Fruit fly (Drosophila melanogaster) whole organism, embryonic: ENCODE measurements around the gene CG9444.

Experiments used
- Adf1 ChIP-seq: fragments of 200-800 bp; sonication (Bioruptor generic); IDR thresholded peaks from 2 replicates; pipeline ENCODE4 v1.3.6; 2022; ENCODE audit warnings: missing biosample characterization, missing genetic modification characterization
- CG11093 ChIP-seq: fragments of 200-800 bp; sonication (Bioruptor generic); IDR thresholded peaks from 3 replicates; pipeline ENCODE4 v1.3.6; 2022; ENCODE audit warnings: missing biosample characterization, missing genetic modification characterization
- CG11504 ChIP-seq: fragments of 200-800 bp; sonication (Bioruptor generic); optimal IDR thresholded peaks from 3 replicates; lab custom pipeline; 2019; ENCODE audit warnings: missing biosample characterization, mild to moderate bottlenecking, missing genetic modification characterization, moderate library complexity
- CG15269 ChIP-seq: fragments of 200-800 bp; sonication (Bioruptor generic); optimal IDR thresholded peaks from 2 replicates; lab custom pipeline; 2018; ENCODE audit warnings: missing biosample characterization, mild to moderate bottlenecking, missing genetic modification characterization, moderate library complexity
- CG15479 ChIP-seq: fragments of 200-800 bp; sonication (Bioruptor generic); optimal IDR thresholded peaks from 3 replicates; lab custom pipeline; 2019; ENCODE audit warnings: missing biosample characterization, mild to moderate bottlenecking, missing genetic modification characterization, moderate library complexity
- CG17359 ChIP-seq: fragments of 200-800 bp; sonication (Bioruptor generic); optimal IDR thresholded peaks from 3 replicates; lab custom pipeline; 2018; ENCODE audit warnings: missing biosample characterization, mild to moderate bottlenecking, missing genetic modification characterization, moderate library complexity
- CG17361 ChIP-seq: fragments of 200-800 bp; sonication (Bioruptor generic); IDR thresholded peaks from 3 replicates; pipeline ENCODE4 v1.3.6; 2022; ENCODE audit warnings: missing biosample characterization, missing genetic modification characterization
- CG2678 ChIP-seq: fragments of 200-800 bp; sonication (Bioruptor generic); optimal IDR thresholded peaks from 3 replicates; lab custom pipeline; 2019; ENCODE audit warnings: missing biosample characterization, mild to moderate bottlenecking, missing genetic modification characterization, moderate library complexity
- CG33213 ChIP-seq: fragments of 200-800 bp; sonication (Bioruptor generic); optimal IDR thresholded peaks from 3 replicates; lab custom pipeline; 2016; ENCODE audit warnings: missing biosample characterization, missing genetic modification characterization
- CG42726 ChIP-seq: fragments of 200-800 bp; sonication (Bioruptor generic); IDR thresholded peaks from 2 replicates; pipeline ENCODE4 v1.3.6; 2022; ENCODE audit warnings: missing biosample characterization, missing genetic modification characterization; ENCODE audit not compliant: partially characterized antibody
- CG6683 ChIP-seq: fragments of 200-800 bp; sonication (Bioruptor generic); optimal IDR thresholded peaks from 2 replicates; lab custom pipeline; 2017; ENCODE audit warnings: missing biosample characterization, mild to moderate bottlenecking, missing genetic modification characterization, missing genetic modification reagents
- CG8765 ChIP-seq: fragments of 200-800 bp; sonication (Bioruptor generic); IDR thresholded peaks from 2 replicates; pipeline ENCODE4 v1.3.6; 2022; ENCODE audit warnings: missing biosample characterization, missing genetic modification characterization
- CG8944 ChIP-seq: fragments of 200-800 bp; sonication (Bioruptor generic); optimal IDR thresholded peaks from 3 replicates; lab custom pipeline; 2016; ENCODE audit warnings: missing biosample characterization, missing genetic modification characterization
- CG9797 ChIP-seq: fragments of 200-800 bp; sonication (Bioruptor generic); optimal IDR thresholded peaks from 3 replicates; lab custom pipeline; 2018; ENCODE audit warnings: missing biosample characterization, mild to moderate bottlenecking, missing genetic modification characterization
- CHES-1-like ChIP-seq: fragments of 200-800 bp; sonication (Bioruptor generic); optimal IDR thresholded peaks from 2 replicates; lab custom pipeline; 2016; ENCODE audit warnings: missing biosample characterization, missing genetic modification characterization
- CrebB ChIP-seq: fragments of 200-800 bp; sonication (Bioruptor generic); optimal IDR thresholded peaks from 3 replicates; lab custom pipeline; 2018; ENCODE audit warnings: missing biosample characterization, mild to moderate bottlenecking, missing genetic modification characterization
- Deaf1 ChIP-seq: fragments of 200-800 bp; optimal IDR thresholded peaks from 3 replicates; lab custom pipeline; 2019; ENCODE audit warnings: missing biosample characterization, mild to moderate bottlenecking, missing genetic modification characterization, moderate library complexity
- Fer2 ChIP-seq: fragments of 200-800 bp; sonication (Bioruptor generic); optimal IDR thresholded peaks from 2 replicates; lab custom pipeline; 2018; ENCODE audit warnings: missing biosample characterization, mild to moderate bottlenecking, missing genetic modification characterization, moderate library complexity
- Gsc ChIP-seq: fragments of 200-800 bp; sonication (Bioruptor generic); IDR thresholded peaks from 2 replicates; pipeline ENCODE4 v1.3.6; 2022; ENCODE audit warnings: missing biosample characterization, missing genetic modification characterization
- HLH3B ChIP-seq: fragments of 200-800 bp; sonication (Bioruptor generic); IDR thresholded peaks from 2 replicates; pipeline ENCODE4 v1.3.6; 2022; ENCODE audit warnings: missing biosample characterization, missing genetic modification characterization
- HLH54F ChIP-seq: fragments of 200-800 bp; sonication (Bioruptor generic); optimal IDR thresholded peaks from 3 replicates; lab custom pipeline; 2016; ENCODE audit warnings: missing biosample characterization, missing genetic modification characterization
- Hand ChIP-seq: fragments of 200-800 bp; sonication (Bioruptor generic); optimal IDR thresholded peaks from 2 replicates; lab custom pipeline; 2017; ENCODE audit warnings: mild to moderate bottlenecking, missing biosample characterization, missing genetic modification reagents, missing genetic modification characterization
- Mad ChIP-seq: fragments of 200-800 bp; sonication (Bioruptor generic); optimal IDR thresholded peaks from 2 replicates; lab custom pipeline; 2016; ENCODE audit warnings: missing biosample characterization, missing genetic modification characterization
- NFAT ChIP-seq: fragments of 200-800 bp; sonication (Bioruptor generic); IDR thresholded peaks from 2 replicates; pipeline ENCODE4 v1.3.6; 2022; ENCODE audit warnings: missing biosample characterization, missing genetic modification characterization
- Nf-YA ChIP-seq: fragments of 200-800 bp; sonication (Bioruptor generic); IDR thresholded peaks from 2 replicates; pipeline ENCODE4 v1.3.6; 2022; ENCODE audit warnings: missing biosample characterization, missing genetic modification characterization
- Nf-YC ChIP-seq: fragments of 200-800 bp; optimal IDR thresholded peaks from 3 replicates; lab custom pipeline; 2019; ENCODE audit warnings: missing biosample characterization, mild to moderate bottlenecking, missing genetic modification characterization, moderate library complexity
- Optix ChIP-seq: fragments of 200-800 bp; sonication (Bioruptor generic); IDR thresholded peaks from 3 replicates; pipeline ENCODE4 v1.3.6; 2022; ENCODE audit warnings: missing biosample characterization, missing genetic modification characterization
- Poxn ChIP-seq: fragments of 200-800 bp; sonication (Bioruptor generic); IDR thresholded peaks from 2 replicates; pipeline ENCODE4 v1.3.6; 2022; ENCODE audit warnings: missing biosample characterization, missing genetic modification characterization
- Rfx ChIP-seq: fragments of 200-800 bp; sonication (Bioruptor generic); IDR thresholded peaks from 2 replicates; pipeline ENCODE4 v1.3.6; 2022; ENCODE audit warnings: missing biosample characterization, missing genetic modification characterization
- Ssrp ChIP-seq: fragments of 200-800 bp; sonication (Bioruptor generic); optimal IDR thresholded peaks from 2 replicates; lab custom pipeline; 2018; ENCODE audit warnings: missing biosample characterization, mild to moderate bottlenecking, missing genetic modification characterization, moderate library complexity
- Tbp ChIP-seq: fragments of >200 bp; optimal IDR thresholded peaks from 2 replicates; lab custom pipeline; 2018; ENCODE audit warnings: missing biosample characterization, missing genetic modification characterization
- Trl ChIP-seq, 3 experiments: fragments of >200 bp in 2 of 3; fragments of 200-800 bp in 1 of 3; sonication (Bioruptor generic) in 1 of 3; optimal IDR thresholded peaks; 2 replicates in 1 of 3; 3 replicates in 2 of 3; lab custom pipeline; 2016 to 2017; ENCODE audit warnings: missing biosample characterization in 1 of 3, missing genetic modification characterization in 1 of 3
- Xbp1 ChIP-seq: fragments of 200-800 bp; sonication (Bioruptor generic); optimal IDR thresholded peaks from 3 replicates; lab custom pipeline; 2016; ENCODE audit warnings: missing biosample characterization, mild to moderate bottlenecking, missing genetic modification characterization
- YL-1 ChIP-seq: fragments of 200-800 bp; sonication (Bioruptor generic); optimal IDR thresholded peaks from 3 replicates; lab custom pipeline; 2017; ENCODE audit warnings: missing biosample characterization, mild to moderate bottlenecking, missing genetic modification characterization
- bigmax ChIP-seq: fragments of 200-800 bp; sonication (Bioruptor generic); optimal IDR thresholded peaks from 2 replicates; lab custom pipeline; 2018; ENCODE audit warnings: missing biosample characterization, mild to moderate bottlenecking, missing genetic modification characterization
- bowl ChIP-seq: fragments of 200-800 bp; sonication (Bioruptor generic); IDR thresholded peaks from 2 replicates; pipeline ENCODE4 v1.3.6; 2022; ENCODE audit warnings: missing biosample characterization, missing genetic modification characterization
- croc ChIP-seq: fragments of 200-800 bp; sonication (Bioruptor generic); conservative IDR thresholded peaks from 3 replicates; pipeline ENCODE4 v1.3.6; 2022; ENCODE audit warnings: missing biosample characterization, missing genetic modification characterization
- fru ChIP-seq: fragments of >200 bp; optimal IDR thresholded peaks from 2 replicates; lab custom pipeline; 2017
- gcm2 ChIP-seq: fragments of 200-800 bp; sonication (Bioruptor generic); optimal IDR thresholded peaks from 2 replicates; lab custom pipeline; 2016; ENCODE audit warnings: missing biosample characterization, missing genetic modification characterization
- gem ChIP-seq: fragments of 200-800 bp; sonication (Bioruptor generic); optimal IDR thresholded peaks from 2 replicates; lab custom pipeline; 2019; ENCODE audit warnings: missing biosample characterization, mild to moderate bottlenecking, missing genetic modification characterization, moderate library complexity
- insv ChIP-seq, 2 experiments: fragments of 200-800 bp; sonication (Bioruptor generic); optimal IDR thresholded peaks; 3 replicates each; lab custom pipeline; 2016 to 2018; ENCODE audit warnings: missing biosample characterization in 2 of 2, missing genetic modification characterization in 2 of 2
- jigr1 ChIP-seq: fragments of 200-800 bp; sonication (Bioruptor generic); IDR thresholded peaks from 3 replicates; pipeline ENCODE4 v1.3.6; 2022; ENCODE audit warnings: missing biosample characterization, missing genetic modification characterization
- lov ChIP-seq, 2 experiments: fragments of 200-800 bp in 1 of 2; fragments of >200 bp in 1 of 2; sonication (Bioruptor generic) in 1 of 2; IDR thresholded peaks in 1 of 2; optimal IDR thresholded peaks in 1 of 2; 2 replicates in 1 of 2; 3 replicates in 1 of 2; pipeline versions ENCODE4 v1.3.6 to Lab custom; 2017 to 2022; ENCODE audit warnings: missing biosample characterization in 1 of 2, missing genetic modification characterization in 1 of 2
- nerfin-1 ChIP-seq: fragments of 200-800 bp; sonication (Bioruptor generic); optimal IDR thresholded peaks from 3 replicates; lab custom pipeline; 2019; ENCODE audit warnings: missing biosample characterization, mild to moderate bottlenecking, missing genetic modification characterization, moderate library complexity
- nerfin-2 ChIP-seq: fragments of 200-800 bp; sonication (Bioruptor generic); IDR thresholded peaks from 2 replicates; pipeline ENCODE4 v1.3.6; 2022; ENCODE audit warnings: missing biosample characterization, missing genetic modification characterization; ENCODE audit not compliant: partially characterized antibody
- slp2 ChIP-seq: fragments of 200-800 bp; sonication (Bioruptor generic); optimal IDR thresholded peaks from 2 replicates; lab custom pipeline; 2016; ENCODE audit warnings: missing biosample characterization, missing genetic modification characterization
- sr ChIP-seq: fragments of 200-800 bp; sonication (Bioruptor generic); IDR thresholded peaks from 3 replicates; pipeline ENCODE4 v1.3.6; 2022; ENCODE audit warnings: missing biosample characterization, missing genetic modification characterization
- tll ChIP-seq, 2 experiments: fragments of 200-800 bp in 1 of 2; fragments of >200 bp in 1 of 2; sonication (Bioruptor generic) in 1 of 2; optimal IDR thresholded peaks; 2 replicates each; lab custom pipeline; 2017 to 2019; ENCODE audit warnings: missing biosample characterization in 2 of 2, missing genetic modification characterization in 2 of 2, mild to moderate bottlenecking in 1 of 2, moderate library complexity in 1 of 2
- vvl ChIP-seq: fragments of 200-800 bp; sonication (Bioruptor generic); IDR thresholded peaks from 2 replicates; pipeline ENCODE4 v1.3.6; 2022; ENCODE audit warnings: missing biosample characterization, missing genetic modification characterization
- zfh1 ChIP-seq: fragments of 200-800 bp; sonication (Bioruptor generic); IDR thresholded peaks from 3 replicates; pipeline ENCODE4 v1.3.6; 2022; ENCODE audit warnings: missing biosample characterization, missing genetic modification characterization

Gene CG9444

DNA sequence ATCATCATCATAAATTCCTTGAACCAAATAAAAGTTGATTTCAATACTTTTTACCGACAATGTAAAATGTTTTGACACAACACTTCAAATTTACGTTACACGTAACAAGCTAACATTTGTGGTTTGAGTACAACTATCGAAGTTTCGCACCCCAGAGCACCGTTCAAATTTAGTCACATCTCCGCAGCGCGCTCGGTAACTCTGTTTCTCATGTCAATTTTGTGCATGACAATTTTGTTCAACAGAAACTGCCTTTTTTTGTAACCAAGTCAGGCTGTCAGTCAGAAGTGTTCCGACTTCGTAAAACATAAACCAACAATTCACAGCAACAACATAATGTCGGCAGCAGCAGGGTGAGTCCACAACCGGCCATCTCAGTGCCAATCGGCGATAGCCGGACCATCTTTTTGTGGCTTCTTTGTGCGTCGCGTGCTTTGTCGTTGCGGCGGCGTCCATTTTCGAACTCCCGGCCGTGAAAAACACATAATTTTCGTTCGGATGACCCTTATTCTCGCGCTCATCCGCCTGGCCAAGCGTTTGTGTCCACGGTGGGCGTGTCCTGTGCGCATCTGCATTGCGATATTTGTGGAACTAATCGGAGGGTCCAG is 6.2 kb downstream of the CG9444 start, which contains the start of gene p23 (continued):
- TF ChIP-seq CG33213 (GFP tag; lab: Kevin White, UChicago), result peak; percentile 69
- no peak for TF ChIP-seq CG15269 (tag; lab: Kevin White, UChicago)
- no peak for TF ChIP-seq Optix
- no peak for TF ChIP-seq CG8944 (GFP tag; lab: Kevin White, UChicago)
- TF ChIP-seq Ssrp, result no peak
- no peak; the same call in 2 of the 3 replicates for TF ChIP-seq CG17361 (GFP tag; lab: Robert Waterston, UW)
- peak; percentile 59 for TF ChIP-seq vvl (GFP tag; lab: Robert Waterston, UW)
- no peak for TF ChIP-seq NFAT (GFP tag; lab: Robert Waterston, UW)
- TF ChIP-seq CHES-1-like, result peak; percentile 42
- no peak for TF ChIP-seq jigr1 (GFP tag; lab: Robert Waterston, UW)
- TF ChIP-seq CG17359 (tag; lab: Kevin White, UChicago), result no peak
- TF ChIP-seq CG42726, result peak; percentile 26; the same call in 1 of the 2 replicates
- no peak for TF ChIP-seq CG2678
- TF ChIP-seq CG11093 (GFP tag; lab: Robert Waterston, UW), result no peak
- TF ChIP-seq Mad, result no peak
- TF ChIP-seq Deaf1 (tag; lab: Kevin White, UChicago), result no peak
- TF ChIP-seq gcm2 (GFP tag; lab: Kevin White, UChicago), result peak; percentile 30
- TF ChIP-seq CrebB (tag; lab: Kevin White, UChicago), result no peak
- 0 out of 2 replicates have a peak, but pooled peaks have one; percentile 50 for TF ChIP-seq nerfin-2 (GFP tag; lab: Robert Waterston, UW)
- no peak for TF ChIP-seq bowl
- TF ChIP-seq Trl (optimal IDR thresholded peaks at IDR 0.05; lab: Kevin White, UChicago), result no peak
- no peak for TF ChIP-seq Trl (GFP tag; optimal IDR thresholded peaks at IDR 0.05; lab: Kevin White, UChicago)
- peak in 1 of 2 experiments; percentile 29 for TF ChIP-seq insv (GFP tag; optimal IDR thresholded peaks at IDR 0.05; lab: Kevin White, UChicago)
- no peak for TF ChIP-seq CG15479 (GFP tag; lab: Kevin White, UChicago)
- TF ChIP-seq slp2 (GFP tag; lab: Kevin White, UChicago), result no peak
- no peak for TF ChIP-seq sr (GFP tag; lab: Robert Waterston, UW)
- TF ChIP-seq nerfin-1 (tag; lab: Kevin White, UChicago), result peak; percentile 84
- TF ChIP-seq Rfx (GFP tag; lab: Robert Waterston, UW), result peak; percentile 63
- no peak for TF ChIP-seq HLH54F (GFP tag; lab: Kevin White, UChicago)
- TF ChIP-seq Poxn (GFP tag; lab: Robert Waterston, UW), result no peak
- peak; percentile 90 for TF ChIP-seq CG9797
- no peak for TF ChIP-seq gem (tag; lab: Kevin White, UChicago)
- peak; percentile 84 for TF ChIP-seq YL-1
- peak; percentile 10 for TF ChIP-seq Xbp1 (GFP tag; lab: Kevin White, UChicago)
- TF ChIP-seq CG11504 (tag; lab: Kevin White, UChicago), result no peak
- no peak for TF ChIP-seq HLH3B
- no peak for TF ChIP-seq Nf-YA (GFP tag; lab: Robert Waterston, UW)
- no peak for TF ChIP-seq croc (GFP tag; lab: Robert Waterston, UW)
- no peak for TF ChIP-seq Fer2 (tag; lab: Kevin White, UChicago)
- TF ChIP-seq bigmax (GFP tag; lab: Kevin White, UChicago), result peak; percentile 96
- no peak for TF ChIP-seq CG6683 (GFP tag; lab: Kevin White, UChicago)
- no peak for TF ChIP-seq Tbp (GFP tag; lab: Kevin White, UChicago)
- no peak for TF ChIP-seq fru (lab: Kevin White, UChicago)
- no peak for TF ChIP-seq Gsc (GFP tag; lab: Robert Waterston, UW)
- TF ChIP-seq lov (optimal IDR thresholded peaks at IDR 0.05; lab: Kevin White, UChicago), result no peak
- no peak for TF ChIP-seq lov (GFP tag; IDR thresholded peaks at IDR 0.05; lab: Robert Waterston, UW)
- TF ChIP-seq tll (GFP tag; optimal IDR thresholded peaks at IDR 0.05; lab: Kevin White, UChicago), result peak in 1 of 2 experiments; percentile 57
- no peak; the same call in 2 of the 3 replicates for TF ChIP-seq zfh1 (GFP tag; lab: Robert Waterston, UW)
- TF ChIP-seq Hand (GFP tag; lab: Kevin White, UChicago), result no peak
- TF ChIP-seq Adf1 (GFP tag; lab: Robert Waterston, UW), result no peak
- no peak for TF ChIP-seq CG8765 (GFP tag; lab: Robert Waterston, UW)
- TF ChIP-seq Nf-YC (tag; lab: Kevin White, UChicago), result no peak
